Worm (Caenorhabditis elegans): ENCODE data around the gene clec-212.

- TF ChIP-seq aly-2 (tag; optimal IDR thresholded peaks at IDR 0.05) (no peak), pqm-1 (tag; optimal IDR thresholded peaks at IDR 0.05) (no peak), unc-62 (GFP tag; optimal IDR thresholded peaks at IDR 0.05) (no peak)
These were observed 24.9 kb upstream of the clec-212 start for ce11 chrV:7595132-7595531.
